Fruit fly (Drosophila melanogaster) whole organism, embryonic: ENCODE results near the gene bys.
A peak's percentile ranks its signal among the peaks of the same experiment; 100 is the strongest.

ENCODE experiments used
- Antp ChIP-seq: fragments of 200-800 bp; sonication (Bioruptor generic); optimal IDR thresholded peaks from 3 replicates; lab custom pipeline; 2016; ENCODE audit warnings: missing biosample characterization, missing genetic modification characterization
- Asciz ChIP-seq: fragments of 200-800 bp; sonication (Bioruptor generic); optimal IDR thresholded peaks from 2 replicates; lab custom pipeline; 2017; ENCODE audit warnings: missing biosample characterization, mild to moderate bottlenecking, missing genetic modification characterization, missing genetic modification reagents
- Bdp1 ChIP-seq: fragments of 200-800 bp; sonication (Bioruptor generic); optimal IDR thresholded peaks from 3 replicates; lab custom pipeline; 2016; ENCODE audit warnings: missing biosample characterization, missing genetic modification characterization
- CG10209 ChIP-seq: fragments of 200-800 bp; sonication (Bioruptor generic); optimal IDR thresholded peaks from 3 replicates; lab custom pipeline; 2017; ENCODE audit warnings: missing biosample characterization, mild to moderate bottlenecking, missing genetic modification characterization, missing genetic modification reagents
- CG10274 ChIP-seq: fragments of 200-800 bp; sonication (Bioruptor generic); optimal IDR thresholded peaks from 3 replicates; lab custom pipeline; 2017; ENCODE audit warnings: missing biosample characterization, mild to moderate bottlenecking, missing genetic modification characterization
- CG11504 ChIP-seq: fragments of 200-800 bp; sonication (Bioruptor generic); optimal IDR thresholded peaks from 3 replicates; lab custom pipeline; 2019; ENCODE audit warnings: missing biosample characterization, mild to moderate bottlenecking, missing genetic modification characterization, moderate library complexity
- CG11696 ChIP-seq: fragments of 200-800 bp; sonication (Bioruptor generic); IDR thresholded peaks from 2 replicates; pipeline ENCODE4 v1.3.6; 2022; ENCODE audit warnings: missing biosample characterization, missing genetic modification characterization
- CG12104 ChIP-seq: fragments of 200-800 bp; sonication (Bioruptor generic); optimal IDR thresholded peaks from 3 replicates; lab custom pipeline; 2016; ENCODE audit warnings: missing biosample characterization, missing genetic modification characterization
- CG12942 ChIP-seq: fragments of 200-800 bp; sonication (Bioruptor generic); optimal IDR thresholded peaks from 3 replicates; lab custom pipeline; 2016; ENCODE audit warnings: missing biosample characterization, missing genetic modification characterization
- CG15479 ChIP-seq: fragments of 200-800 bp; sonication (Bioruptor generic); optimal IDR thresholded peaks from 3 replicates; lab custom pipeline; 2019; ENCODE audit warnings: missing biosample characterization, mild to moderate bottlenecking, missing genetic modification characterization, moderate library complexity
- CG18476 ChIP-seq: fragments of 200-800 bp; sonication (Bioruptor generic); optimal IDR thresholded peaks from 2 replicates; lab custom pipeline; 2016; ENCODE audit warnings: missing biosample characterization, mild to moderate bottlenecking, missing genetic modification characterization
- CG34224 ChIP-seq: fragments of 200-800 bp; sonication (Bioruptor generic); IDR thresholded peaks from 3 replicates; pipeline ENCODE4 v1.3.6; 2022; ENCODE audit warnings: missing biosample characterization, missing genetic modification characterization; ENCODE audit not compliant: partially characterized antibody
- CG3847 ChIP-seq: fragments of 200-800 bp; sonication (Bioruptor generic); IDR thresholded peaks from 2 replicates; pipeline ENCODE4 v1.3.6; 2022; ENCODE audit warnings: missing biosample characterization, missing genetic modification characterization
- CG7556 ChIP-seq: fragments of 200-800 bp; sonication (Bioruptor generic); optimal IDR thresholded peaks from 2 replicates; lab custom pipeline; 2017; ENCODE audit warnings: missing biosample characterization, mild to moderate bottlenecking, missing genetic modification characterization
- CG8281 ChIP-seq: fragments of 200-800 bp; sonication (Bioruptor generic); optimal IDR thresholded peaks from 2 replicates; lab custom pipeline; 2018; ENCODE audit warnings: missing biosample characterization, mild to moderate bottlenecking, missing genetic modification characterization, moderate library complexity
- CG8290 ChIP-seq, 3 experiments: fragments of 200-800 bp; sonication (Bioruptor generic); optimal IDR thresholded peaks; 2 replicates each; lab custom pipeline; 2016 to 2019; ENCODE audit warnings: missing biosample characterization in 3 of 3, missing genetic modification characterization in 3 of 3, mild to moderate bottlenecking in 2 of 3, moderate library complexity in 1 of 3
- CG8944 ChIP-seq: fragments of 200-800 bp; sonication (Bioruptor generic); optimal IDR thresholded peaks from 3 replicates; lab custom pipeline; 2016; ENCODE audit warnings: missing biosample characterization, missing genetic modification characterization
- D19B ChIP-seq: fragments of 200-800 bp; sonication (Bioruptor generic); optimal IDR thresholded peaks from 2 replicates; lab custom pipeline; 2017; ENCODE audit warnings: missing biosample characterization, mild to moderate bottlenecking, missing genetic modification characterization
- Dfd ChIP-seq, 2 experiments: fragments of >200 bp; optimal IDR thresholded peaks; 2 replicates each; lab custom pipeline; 2017; ENCODE audit warnings: missing biosample characterization in 2 of 2, missing genetic modification characterization in 2 of 2
- Dll ChIP-seq: fragments of 200-800 bp; sonication (Bioruptor generic); IDR thresholded peaks from 4 replicates; pipeline ENCODE4 v1.3.6; 2022; ENCODE audit warnings: missing biosample characterization, missing genetic modification characterization; ENCODE audit not compliant: partially characterized antibody
- Dp ChIP-seq: fragments of 200-800 bp; sonication (Bioruptor generic); optimal IDR thresholded peaks from 2 replicates; lab custom pipeline; 2018; ENCODE audit warnings: missing biosample characterization, mild to moderate bottlenecking, missing genetic modification characterization, moderate library complexity
- ERR ChIP-seq: fragments of 200-800 bp; sonication (Bioruptor generic); optimal IDR thresholded peaks from 2 replicates; lab custom pipeline; 2016; ENCODE audit warnings: missing biosample characterization, missing genetic modification characterization
- Hr3 ChIP-seq: fragments of 200-800 bp; sonication (Bioruptor generic); optimal IDR thresholded peaks from 3 replicates; lab custom pipeline; 2016; ENCODE audit warnings: missing biosample characterization, missing genetic modification characterization
- Lim3 ChIP-seq: fragments of 200-800 bp; sonication (Bioruptor generic); IDR thresholded peaks from 2 replicates; pipeline ENCODE4 v1.3.6; 2022; ENCODE audit warnings: missing biosample characterization, missing genetic modification characterization
- Lpt ChIP-seq: fragments of >200 bp; optimal IDR thresholded peaks from 2 replicates; lab custom pipeline; 2018; ENCODE audit warnings: missing biosample characterization, missing genetic modification characterization
- Max ChIP-seq: fragments of 200-800 bp; sonication (Bioruptor generic); optimal IDR thresholded peaks from 2 replicates; lab custom pipeline; 2016; ENCODE audit warnings: missing biosample characterization, mild to moderate bottlenecking, missing genetic modification characterization
- NC2β ChIP-seq: fragments of 200-800 bp; sonication (Bioruptor generic); optimal IDR thresholded peaks from 2 replicates; lab custom pipeline; 2016; ENCODE audit warnings: missing biosample characterization, missing genetic modification characterization
- Neu2 ChIP-seq: fragments of 200-800 bp; sonication (Bioruptor generic); optimal IDR thresholded peaks from 3 replicates; lab custom pipeline; 2016; ENCODE audit warnings: missing biosample characterization, missing genetic modification characterization, borderline replicate concordance
- Oaz ChIP-seq: fragments of 200-800 bp; sonication (Bioruptor generic); IDR thresholded peaks from 2 replicates; pipeline ENCODE4 v1.3.6; 2022; ENCODE audit warnings: missing biosample characterization, missing genetic modification characterization
- Ptx1 ChIP-seq: fragments of 200-800 bp; sonication (Bioruptor generic); IDR thresholded peaks from 2 replicates; pipeline ENCODE4 v1.3.6; 2022; ENCODE audit warnings: missing biosample characterization, missing genetic modification characterization
- Scr ChIP-seq: fragments of 200-800 bp; sonication (Bioruptor generic); IDR thresholded peaks from 2 replicates; pipeline ENCODE4 v1.3.6; 2022; ENCODE audit warnings: missing biosample characterization, missing genetic modification characterization; ENCODE audit not compliant: partially characterized antibody
- amos ChIP-seq: fragments of 200-800 bp; sonication (Bioruptor generic); IDR thresholded peaks from 2 replicates; pipeline ENCODE4 v1.3.6; 2022; ENCODE audit warnings: missing biosample characterization, missing genetic modification characterization; ENCODE audit not compliant: partially characterized antibody
- bcd ChIP-seq: fragments of 200-800 bp; sonication (Bioruptor generic); optimal IDR thresholded peaks from 2 replicates; lab custom pipeline; 2017; ENCODE audit warnings: missing biosample characterization, mild to moderate bottlenecking, missing genetic modification characterization
- cato ChIP-seq: fragments of 200-800 bp; sonication (Bioruptor generic); optimal IDR thresholded peaks from 2 replicates; lab custom pipeline; 2016; ENCODE audit warnings: missing biosample characterization, missing genetic modification characterization, borderline replicate concordance
- caup ChIP-seq: fragments of 200-800 bp; sonication (Bioruptor generic); optimal IDR thresholded peaks from 3 replicates; lab custom pipeline; 2017; ENCODE audit warnings: missing biosample characterization, mild to moderate bottlenecking, missing genetic modification characterization, moderate library complexity; ENCODE audit not compliant: severe bottlenecking
- chinmo ChIP-seq: fragments of 200-800 bp; sonication (Bioruptor generic); IDR thresholded peaks from 4 replicates; pipeline ENCODE4 v1.3.6; 2022; ENCODE audit warnings: missing biosample characterization, missing genetic modification characterization; ENCODE audit not compliant: partially characterized antibody
- chn ChIP-seq: fragments of 200-800 bp; sonication (Bioruptor generic); optimal IDR thresholded peaks from 2 replicates; lab custom pipeline; 2016; ENCODE audit warnings: missing biosample characterization, missing genetic modification characterization
- crc ChIP-seq: fragments of 200-800 bp; sonication (Bioruptor generic); optimal IDR thresholded peaks from 2 replicates; lab custom pipeline; 2016; ENCODE audit warnings: missing biosample characterization, missing genetic modification characterization
- eve ChIP-seq, 2 experiments: fragments of >200 bp; optimal IDR thresholded peaks; 2 replicates each; lab custom pipeline; 2017; ENCODE audit warnings: missing biosample characterization in 2 of 2, missing genetic modification characterization in 2 of 2
- fu2 ChIP-seq: fragments of 200-800 bp; sonication (Bioruptor generic); optimal IDR thresholded peaks from 2 replicates; lab custom pipeline; 2016; ENCODE audit warnings: missing biosample characterization, missing genetic modification characterization
- kay ChIP-seq: fragments of 200-800 bp; sonication (Bioruptor generic); optimal IDR thresholded peaks from 2 replicates; lab custom pipeline; 2016; ENCODE audit warnings: missing biosample characterization, missing genetic modification characterization
- knrl ChIP-seq: fragments of 200-800 bp; sonication (Bioruptor generic); IDR thresholded peaks from 3 replicates; pipeline ENCODE4 v1.3.6; 2022; ENCODE audit warnings: missing biosample characterization, missing genetic modification characterization; ENCODE audit not compliant: partially characterized antibody
- org-1 ChIP-seq: fragments of 200-800 bp; sonication (Bioruptor generic); optimal IDR thresholded peaks from 2 replicates; lab custom pipeline; 2017; ENCODE audit warnings: missing biosample characterization, missing genetic modification characterization
- pb ChIP-seq: fragments of 200-800 bp; sonication (Bioruptor generic); optimal IDR thresholded peaks from 3 replicates; lab custom pipeline; 2016; ENCODE audit warnings: missing biosample characterization, missing genetic modification characterization
- so ChIP-seq: fragments of 200-800 bp; sonication (Bioruptor generic); IDR thresholded peaks from 3 replicates; pipeline ENCODE4 v1.3.6; 2022; ENCODE audit warnings: missing biosample characterization, missing genetic modification characterization
- twi ChIP-seq: fragments of 200-800 bp; optimal IDR thresholded peaks from 2 replicates; lab custom pipeline; 2019; ENCODE audit warnings: missing biosample characterization, mild to moderate bottlenecking, missing genetic modification characterization, moderate library complexity
- unc-4 ChIP-seq: fragments of 200-800 bp; sonication (Bioruptor generic); IDR thresholded peaks from 2 replicates; pipeline ENCODE4 v1.3.6; 2022; ENCODE audit warnings: missing biosample characterization, missing genetic modification characterization; ENCODE audit not compliant: partially characterized antibody
- unpg ChIP-seq: fragments of 200-800 bp; sonication (Bioruptor generic); optimal IDR thresholded peaks from 3 replicates; lab custom pipeline; 2018; ENCODE audit warnings: missing biosample characterization, mild to moderate bottlenecking, missing genetic modification characterization, moderate library complexity
- zen ChIP-seq: fragments of 200-800 bp; sonication (Bioruptor generic); optimal IDR thresholded peaks from 3 replicates; lab custom pipeline; 2018; ENCODE audit warnings: missing biosample characterization, mild to moderate bottlenecking, missing genetic modification characterization, moderate library complexity
- zfh1 ChIP-seq: fragments of 200-800 bp; sonication (Bioruptor generic); IDR thresholded peaks from 3 replicates; pipeline ENCODE4 v1.3.6; 2022; ENCODE audit warnings: missing biosample characterization, missing genetic modification characterization

bys gene

DNA sequence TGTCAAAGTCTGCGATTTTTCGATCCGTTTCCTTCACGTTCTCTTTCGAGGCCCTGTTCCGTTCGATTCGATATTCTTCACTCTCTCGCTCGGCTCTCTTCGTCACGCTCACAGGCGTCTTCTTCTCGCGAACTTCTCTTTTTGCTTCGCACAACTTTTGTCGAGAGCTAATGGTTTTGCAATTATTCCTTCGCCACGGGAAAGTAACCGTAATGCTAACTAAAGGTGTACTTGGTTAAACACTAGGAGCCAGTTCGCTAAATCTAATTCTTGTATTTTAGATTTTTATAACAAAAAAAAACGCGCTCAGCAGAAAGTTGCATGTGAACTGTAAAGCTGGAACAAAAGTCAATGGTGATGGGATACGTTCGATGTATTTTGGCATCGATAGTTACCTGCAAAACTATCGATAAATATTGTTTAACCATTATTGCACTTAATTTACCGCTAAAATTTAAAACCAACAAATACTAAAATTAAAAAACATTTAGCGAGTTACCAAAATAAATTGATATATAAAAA is 29.4 kb downstream of the bys start, which contains the start of gene mahe (continued):
- peak; percentile 37 for TF ChIP-seq zen
- TF ChIP-seq Dll, result peak; percentile 87
- no peak for TF ChIP-seq kay (GFP tag; lab: Kevin White, UChicago)
- TF ChIP-seq Dfd (GFP tag; optimal IDR thresholded peaks at IDR 0.05; lab: Kevin White, UChicago), result no peak
- no peak for TF ChIP-seq Oaz
- no peak for TF ChIP-seq twi (tag; lab: Kevin White, UChicago)
- TF ChIP-seq crc, result no peak
- TF ChIP-seq Dp (GFP tag; lab: Kevin White, UChicago), result peak; percentile 80
- TF ChIP-seq chn (GFP tag; lab: Kevin White, UChicago), result no peak
- TF ChIP-seq amos, result peak; percentile 91
- no peak for TF ChIP-seq zfh1
- TF ChIP-seq eve (GFP tag; optimal IDR thresholded peaks at IDR 0.05; lab: Kevin White, UChicago), result no peak
- TF ChIP-seq CG8944 (GFP tag; lab: Kevin White, UChicago), result no peak
- TF ChIP-seq org-1, result no peak
- no peak for TF ChIP-seq CG10209
- peak; percentile 85 for TF ChIP-seq unc-4
- TF ChIP-seq CG11696 (GFP tag; lab: Robert Waterston, UW), result no peak
- TF ChIP-seq CG34224, result peak; percentile 85
- no peak for TF ChIP-seq Lpt (GFP tag; lab: Kevin White, UChicago)
- no peak for TF ChIP-seq Lim3 (GFP tag; lab: Robert Waterston, UW)
- TF ChIP-seq CG12104 (GFP tag; lab: Kevin White, UChicago), result no peak
- TF ChIP-seq CG8290 (GFP tag; optimal IDR thresholded peaks at IDR 0.05; lab: Kevin White, UChicago), result no peak
- TF ChIP-seq CG8290 (tag; optimal IDR thresholded peaks at IDR 0.05; lab: Kevin White, UChicago), result no peak
- TF ChIP-seq fu2, result no peak
- TF ChIP-seq CG12942, result no peak
- TF ChIP-seq Antp (GFP tag; lab: Kevin White, UChicago), result no peak
- TF ChIP-seq bcd (GFP tag; lab: Kevin White, UChicago), result no peak
- no peak for TF ChIP-seq pb (GFP tag; lab: Kevin White, UChicago)
- TF ChIP-seq CG8281 (tag; lab: Kevin White, UChicago), result no peak
- no peak for TF ChIP-seq Ptx1
- TF ChIP-seq NC2β (GFP tag; lab: Kevin White, UChicago), result no peak
- peak; percentile 25 for TF ChIP-seq CG15479 (GFP tag; lab: Kevin White, UChicago)
- no peak for TF ChIP-seq Max (GFP tag; lab: Kevin White, UChicago)
- TF ChIP-seq D19B (GFP tag; lab: Kevin White, UChicago), result no peak
- no peak for TF ChIP-seq Bdp1
- no peak for TF ChIP-seq CG18476 (GFP tag; lab: Kevin White, UChicago)
- no peak for TF ChIP-seq CG10274 (GFP tag; lab: Kevin White, UChicago)
- TF ChIP-seq so (GFP tag; lab: Robert Waterston, UW), result no peak
- TF ChIP-seq ERR (GFP tag; lab: Kevin White, UChicago), result no peak
- no peak for TF ChIP-seq CG3847 (GFP tag; lab: Robert Waterston, UW)
- peak; percentile 80 for TF ChIP-seq knrl (GFP tag; lab: Robert Waterston, UW)
- TF ChIP-seq unpg (GFP tag; lab: Kevin White, UChicago), result no peak
- peak; percentile 93 for TF ChIP-seq chinmo (GFP tag; lab: Robert Waterston, UW)
- no peak for TF ChIP-seq CG11504 (tag; lab: Kevin White, UChicago)
- TF ChIP-seq CG7556, result no peak
- no peak for TF ChIP-seq Hr3 (GFP tag; lab: Kevin White, UChicago)
- TF ChIP-seq caup (GFP tag; lab: Kevin White, UChicago), result no peak
- TF ChIP-seq Asciz (GFP tag; lab: Kevin White, UChicago), result no peak
- TF ChIP-seq Scr (GFP tag; lab: Robert Waterston, UW), result peak; percentile 87
- TF ChIP-seq Neu2 (GFP tag; lab: Kevin White, UChicago), result no peak
- no peak for TF ChIP-seq cato (GFP tag; lab: Kevin White, UChicago)
